Fruit fly (Drosophila melanogaster) whole organism, wandering third instar larva: Measurements from ENCODE around the gene CG45494.
"Not testable (repeated sequence)": the region's sequence is repeated elsewhere in the genome, so short reads cannot be mapped to it uniquely, and the experiment has no call there.

Source experiments
- Abd-B ChIP-seq: fragments of >200 bp; optimal IDR thresholded peaks from 2 replicates; lab custom pipeline; 2017; ENCODE audit warnings: missing biosample characterization, missing genetic modification characterization
- CG9705 ChIP-seq: fragments of 200-800 bp; sonication (Bioruptor generic); optimal IDR thresholded peaks from 2 replicates; lab custom pipeline; 2018; ENCODE audit warnings: missing biosample characterization, mild to moderate bottlenecking, missing genetic modification characterization
- Hnf4 ChIP-seq: fragments of 200-800 bp; sonication (Bioruptor generic); optimal IDR thresholded peaks from 2 replicates; lab custom pipeline; 2016; ENCODE audit warnings: missing biosample characterization, mild to moderate bottlenecking, missing genetic modification characterization
- Myc ChIP-seq: fragments of >200 bp; optimal IDR thresholded peaks from 2 replicates; lab custom pipeline; 2017
- N ChIP-seq: fragments of >200 bp; optimal IDR thresholded peaks from 2 replicates; lab custom pipeline; 2018; ENCODE audit warnings: missing biosample characterization, missing external identifiers, missing genetic modification characterization
- Rel ChIP-seq, 2 experiments: fragments of 200-800 bp; sonication (Bioruptor generic) in 1 of 2; optimal IDR thresholded peaks; 2 replicates in 1 of 2; 3 replicates in 1 of 2; lab custom pipeline; 2016 to 2019; ENCODE audit warnings: mild to moderate bottlenecking in 2 of 2, missing biosample characterization in 2 of 2, missing genetic modification characterization in 2 of 2, moderate library complexity in 1 of 2
- dsf ChIP-seq: sonication (Bioruptor generic); optimal IDR thresholded peaks from 2 replicates; lab custom pipeline; 2016; ENCODE audit warnings: missing biosample characterization, missing genetic modification characterization, borderline replicate concordance
- fru ChIP-seq: fragments of 200-800 bp; sonication (Bioruptor generic); optimal IDR thresholded peaks from 3 replicates; lab custom pipeline; 2016; ENCODE audit warnings: missing biosample characterization, mild to moderate bottlenecking, missing genetic modification characterization
- jim ChIP-seq: fragments of 175-275, 200-325 bp; sonication (Bioruptor generic); optimal IDR thresholded peaks from 2 replicates; lab custom pipeline; 2016; ENCODE audit warnings: missing biosample characterization, mild to moderate bottlenecking, missing genetic modification characterization
- usp ChIP-seq: fragments of >200 bp; optimal IDR thresholded peaks from 2 replicates; lab custom pipeline; 2017; ENCODE audit warnings: missing biosample characterization, missing genetic modification characterization
- woc ChIP-seq: sonication (Bioruptor generic); optimal IDR thresholded peaks from 2 replicates; lab custom pipeline; 2016; ENCODE audit warnings: missing biosample characterization, mild to moderate bottlenecking, missing genetic modification characterization

The CG45494 gene

DNA sequence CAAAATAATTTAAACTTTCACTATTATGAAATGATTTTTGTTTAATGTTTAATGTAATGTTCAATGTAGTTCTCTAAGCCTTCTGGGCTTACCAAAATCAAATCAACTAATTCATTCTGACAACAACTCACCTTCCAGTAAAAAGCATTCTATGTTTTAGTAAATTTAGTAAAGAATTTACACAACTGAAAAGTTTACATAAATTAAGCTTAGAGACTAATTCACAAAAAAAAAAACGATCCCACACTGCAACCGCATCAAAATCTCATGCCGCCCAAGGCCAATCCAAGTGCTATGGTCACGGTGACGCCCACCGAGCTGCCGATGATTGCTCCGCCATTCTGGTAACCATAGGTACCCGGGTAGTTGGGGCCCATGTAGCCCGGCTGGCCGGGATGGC is 24.3 kb downstream of the CG45494 start, which contains the start of gene CG45489:
Gene CG45489 (minus strand): TSS at position 101 of the 400 bp plus-strand sequence.
- TF ChIP-seq CG9705 (GFP tag; lab: Kevin White, UChicago); jim (GFP tag; lab: Kevin White, UChicago); N: not testable (repeated sequence)

DNA sequence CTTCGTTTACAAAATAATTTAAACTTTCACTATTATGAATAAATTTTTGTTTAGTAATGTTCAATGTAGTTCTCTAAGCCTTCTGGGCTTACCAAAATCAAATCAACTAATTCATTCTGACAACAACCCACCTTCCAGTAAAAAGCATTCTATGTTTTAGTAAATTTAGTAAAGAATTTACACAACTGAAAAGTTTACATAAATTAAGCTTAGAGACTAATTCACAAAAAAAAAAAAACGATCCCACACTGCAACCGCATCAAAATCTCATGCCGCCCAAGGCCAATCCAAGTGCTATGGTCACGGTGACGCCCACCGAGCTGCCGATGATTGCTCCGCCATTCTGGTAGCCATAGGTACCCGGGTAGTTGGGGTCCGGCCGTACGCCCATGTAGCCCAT is 33.1 kb downstream of the CG45494 start, which contains the start of gene CG45488:
Gene CG45488 (minus strand): TSS at position 101 of the 400 bp plus-strand sequence.
- TF ChIP-seq Rel (GFP tag; optimal IDR thresholded peaks at IDR 0.05; lab: Kevin White, UChicago); Rel (tag; optimal IDR thresholded peaks at IDR 0.05; lab: Kevin White, UChicago); dsf (GFP tag; lab: Kevin White, UChicago); usp (GFP tag; lab: Kevin White, UChicago): not testable (repeated sequence)

- TF ChIP-seq N; Hnf4 (GFP tag; lab: Kevin White, UChicago); fru (GFP tag; lab: Kevin White, UChicago): not testable (repeated sequence)
Observed at dm6 chrX:19915181-19915580, 38.2 kb downstream of the CG45494 start, which contains the start of gene CG45487. CG45487 (minus strand) TSS chrX:19915281.

DNA sequence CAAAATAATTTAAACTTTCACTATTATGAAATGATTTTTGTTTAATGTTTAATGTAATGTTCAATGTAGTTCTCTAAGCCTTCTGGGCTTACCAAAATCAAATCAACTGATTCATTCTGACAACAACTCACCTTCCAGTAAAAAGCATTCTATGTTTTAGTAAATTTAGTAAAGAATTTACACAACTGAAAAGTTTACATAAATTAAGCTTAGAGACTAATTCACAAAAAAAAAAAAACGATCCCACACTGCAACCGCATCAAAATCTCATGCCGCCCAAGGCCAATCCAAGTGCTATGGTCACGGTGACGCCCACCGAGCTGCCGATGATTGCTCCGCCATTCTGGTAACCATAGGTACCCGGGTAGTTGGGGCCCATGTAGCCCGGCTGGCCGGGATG is 43.4 kb downstream of the CG45494 start, which contains the start of gene CG45486:
Gene CG45486 (minus strand): TSS at position 101 of the 400 bp plus-strand sequence.
- not testable (repeated sequence) for TF ChIP-seq Myc (lab: Kevin White, UChicago); woc (GFP tag; lab: Kevin White, UChicago); Abd-B
